Fruit fly (Drosophila melanogaster): ENCODE measurements around the gene DCX-EMAP.

DCX-EMAP gene

dm6 chr3L:14977536-14978495 lies 74.2 kb downstream of the DCX-EMAP start (continued):
- TF ChIP-seq bsh (GFP tag; optimal IDR thresholded peaks at IDR 0.05) (peak in 1 of 2 experiments; percentile 37), al (GFP tag; IDR thresholded peaks at IDR 0.05) (no peak), hkb (optimal IDR thresholded peaks at IDR 0.05) (no peak), hkb (GFP tag; IDR thresholded peaks at IDR 0.05) (peak; percentile 68), bigmax (GFP tag; optimal IDR thresholded peaks at IDR 0.05) (no peak), mam (GFP tag; optimal IDR thresholded peaks at IDR 0.05) (no peak), hbn (GFP tag; IDR thresholded peaks at IDR 0.05; ENCODE audit: partially characterized antibody) (0 out of 2 replicates have a peak, but pooled peaks have one; percentile 33), NfI (GFP tag; optimal IDR thresholded peaks at IDR 0.05) (peak; percentile 20), CG12219 (GFP tag; optimal IDR thresholded peaks at IDR 0.05) (peak; percentile 33), Kr (GFP tag; optimal IDR thresholded peaks at IDR 0.05) (no peak), Hsf (GFP tag; optimal IDR thresholded peaks at IDR 0.05) (peak; percentile 43), CG9215 (GFP tag; IDR thresholded peaks at IDR 0.05) (no peak), tio (GFP tag; optimal IDR thresholded peaks at IDR 0.05) (peak; percentile 72), trh (GFP tag; optimal IDR thresholded peaks at IDR 0.05) (no peak), CG2712 (tag; optimal IDR thresholded peaks at IDR 0.05) (peak; percentile 62), grau (tag; optimal IDR thresholded peaks at IDR 0.05) (peak; percentile 45), crp (GFP tag; optimal IDR thresholded peaks at IDR 0.05) (peak in 1 of 2 experiments; percentile 3), Eip74EF (GFP tag; optimal IDR thresholded peaks at IDR 0.05) (no peak), Pdp1 (GFP tag; optimal IDR thresholded peaks at IDR 0.05) (peak in 1 of 2 experiments; percentile 48), CG31441 (GFP tag; IDR thresholded peaks at IDR 0.05) (peak; percentile 73; the same call in 1 of the 2 replicates), ab (GFP tag; optimal IDR thresholded peaks at IDR 0.05) (no peak), CG10147 (GFP tag; optimal IDR thresholded peaks at IDR 0.05) (no peak), lmd (GFP tag; IDR thresholded peaks at IDR 0.05) (peak; percentile 49; the same call in 1 of the 2 replicates), tna (GFP tag; IDR thresholded peaks at IDR 0.05; ENCODE audit: partially characterized antibody) (no peak), CG12659 (GFP tag; optimal IDR thresholded peaks at IDR 0.05) (peak; percentile 10), CG3847 (GFP tag; IDR thresholded peaks at IDR 0.05) (no peak), lbe (GFP tag; optimal IDR thresholded peaks at IDR 0.05) (no peak), chm (GFP tag; IDR thresholded peaks at IDR 0.05) (peak; percentile 79), Adf1 (GFP tag; IDR thresholded peaks at IDR 0.05) (peak; percentile 95), Hr51 (GFP tag; optimal IDR thresholded peaks at IDR 0.05) (peak in 1 of 2 experiments; percentile 14), CG6683 (GFP tag; optimal IDR thresholded peaks at IDR 0.05) (no peak), en (GFP tag; optimal IDR thresholded peaks at IDR 0.05) (no peak), CG8478 (optimal IDR thresholded peaks at IDR 0.05) (no peak), zen (tag; optimal IDR thresholded peaks at IDR 0.05) (peak; percentile 41), ATbp (GFP tag; optimal IDR thresholded peaks at IDR 0.05) (no peak), CG16815 (GFP tag; optimal IDR thresholded peaks at IDR 0.05) (peak; percentile 67), Ssrp (tag; optimal IDR thresholded peaks at IDR 0.05) (peak; percentile 69), Asciz (GFP tag; optimal IDR thresholded peaks at IDR 0.05) (no peak), CHES-1-like (GFP tag; optimal IDR thresholded peaks at IDR 0.05) (peak; percentile 19), tap (tag; optimal IDR thresholded peaks at IDR 0.05) (no peak), Doc3 (GFP tag; IDR thresholded peaks at IDR 0.05; ENCODE audit: partially characterized antibody) (no peak), BEAF-32 (GFP tag; optimal IDR thresholded peaks at IDR 0.05) (no peak), CG12942 (GFP tag; optimal IDR thresholded peaks at IDR 0.05) (peak; percentile 8), fru (optimal IDR thresholded peaks at IDR 0.05) (no peak), HmgZ (tag; optimal IDR thresholded peaks at IDR 0.05) (peak; percentile 33), Nf-YB (GFP tag; optimal IDR thresholded peaks at IDR 0.05) (peak; percentile 37), Xrp1 (GFP tag; IDR thresholded peaks at IDR 0.05) (no peak; the same call in 1 of the 2 replicates)
